Fruit fly (Drosophila melanogaster) whole organism, embryonic: ENCODE data around the gene alphaTub84B.

Experiments
- Bgb ChIP-seq: fragments of 200-800 bp; sonication (Bioruptor generic); IDR thresholded peaks from 2 replicates; pipeline ENCODE4 v1.3.6; 2022; ENCODE audit warnings: missing biosample characterization, missing genetic modification characterization; ENCODE audit not compliant: partially characterized antibody
- CG10366 ChIP-seq: fragments of 200-800 bp; sonication (Bioruptor generic); IDR thresholded peaks from 2 replicates; pipeline ENCODE4 v1.3.6; 2022; ENCODE audit warnings: missing biosample characterization, missing genetic modification characterization
- CG10979 ChIP-seq: fragments of 200-800 bp; sonication (Bioruptor generic); optimal IDR thresholded peaks from 2 replicates; lab custom pipeline; 2018; ENCODE audit warnings: missing biosample characterization, mild to moderate bottlenecking, missing genetic modification characterization, moderate library complexity
- CG12071 ChIP-seq: fragments of 200-800 bp; sonication (Bioruptor generic); optimal IDR thresholded peaks from 3 replicates; lab custom pipeline; 2018; ENCODE audit warnings: missing biosample characterization, mild to moderate bottlenecking, missing genetic modification characterization
- CG12391 ChIP-seq: fragments of 200-800 bp; sonication (Bioruptor generic); optimal IDR thresholded peaks from 3 replicates; lab custom pipeline; 2018; ENCODE audit warnings: missing biosample characterization, mild to moderate bottlenecking, missing genetic modification characterization, moderate library complexity
- CG15269 ChIP-seq: fragments of 200-800 bp; sonication (Bioruptor generic); optimal IDR thresholded peaks from 2 replicates; lab custom pipeline; 2018; ENCODE audit warnings: missing biosample characterization, mild to moderate bottlenecking, missing genetic modification characterization, moderate library complexity
- CG1647 ChIP-seq: fragments of 200-800 bp; sonication (Bioruptor generic); optimal IDR thresholded peaks from 3 replicates; lab custom pipeline; 2016; ENCODE audit warnings: missing biosample characterization, missing genetic modification characterization
- CG17802 ChIP-seq: fragments of 200-800 bp; sonication (Bioruptor generic); optimal IDR thresholded peaks from 2 replicates; lab custom pipeline; 2018; ENCODE audit warnings: missing biosample characterization, mild to moderate bottlenecking, missing genetic modification characterization, moderate library complexity
- CG17912 ChIP-seq: fragments of 200-800 bp; sonication (Bioruptor generic); optimal IDR thresholded peaks from 2 replicates; lab custom pipeline; 2018; ENCODE audit warnings: missing biosample characterization, mild to moderate bottlenecking, missing genetic modification characterization
- CG2120 ChIP-seq: fragments of 200-800 bp; sonication (Bioruptor generic); optimal IDR thresholded peaks from 3 replicates; lab custom pipeline; 2016; ENCODE audit warnings: missing biosample characterization, missing genetic modification characterization
- CG2875 ChIP-seq: fragments of 200-800 bp; sonication (Bioruptor generic); optimal IDR thresholded peaks from 2 replicates; lab custom pipeline; 2017; ENCODE audit warnings: missing biosample characterization, mild to moderate bottlenecking, missing genetic modification characterization, missing genetic modification reagents
- CG3065 ChIP-seq: fragments of 200-800 bp; sonication (Bioruptor generic); optimal IDR thresholded peaks from 2 replicates; lab custom pipeline; 2016; ENCODE audit warnings: missing biosample characterization, missing genetic modification characterization
- CG32767 ChIP-seq: fragments of 200-800 bp; sonication (Bioruptor generic); IDR thresholded peaks from 2 replicates; pipeline ENCODE4 v1.3.6; 2022; ENCODE audit warnings: missing biosample characterization, missing genetic modification characterization
- CG3281 ChIP-seq: fragments of 200-800 bp; sonication (Bioruptor generic); optimal IDR thresholded peaks from 3 replicates; lab custom pipeline; 2017; ENCODE audit warnings: missing biosample characterization, mild to moderate bottlenecking, missing genetic modification characterization
- CG4360 ChIP-seq: fragments of 200-800 bp; sonication (Bioruptor generic); IDR thresholded peaks from 2 replicates; pipeline ENCODE4 v1.3.6; 2022; ENCODE audit warnings: missing biosample characterization, missing genetic modification characterization
- CG5245 ChIP-seq: fragments of 200-800 bp; sonication (Bioruptor generic); optimal IDR thresholded peaks from 3 replicates; lab custom pipeline; 2016; ENCODE audit warnings: missing biosample characterization, missing genetic modification characterization
- CG8944 ChIP-seq: fragments of 200-800 bp; sonication (Bioruptor generic); optimal IDR thresholded peaks from 3 replicates; lab custom pipeline; 2016; ENCODE audit warnings: missing biosample characterization, missing genetic modification characterization
- Chrac-16 ChIP-seq: fragments of 200-800 bp; sonication (Bioruptor generic); optimal IDR thresholded peaks from 3 replicates; lab custom pipeline; 2016; ENCODE audit warnings: missing biosample characterization, missing genetic modification characterization
- CrebB ChIP-seq: fragments of 200-800 bp; sonication (Bioruptor generic); optimal IDR thresholded peaks from 3 replicates; lab custom pipeline; 2018; ENCODE audit warnings: missing biosample characterization, mild to moderate bottlenecking, missing genetic modification characterization
- Doc3 ChIP-seq: fragments of 200-800 bp; sonication (Bioruptor generic); IDR thresholded peaks from 3 replicates; pipeline ENCODE4 v1.3.6; 2022; ENCODE audit warnings: missing biosample characterization, missing genetic modification characterization; ENCODE audit not compliant: partially characterized antibody
- GATAe ChIP-seq: fragments of 200-800 bp; sonication (Bioruptor generic); conservative IDR thresholded peaks from 2 replicates; pipeline ENCODE4 v1.3.6; 2022; ENCODE audit warnings: missing biosample characterization, missing genetic modification characterization
- Hey ChIP-seq: fragments of 200-800 bp; sonication (Bioruptor generic); optimal IDR thresholded peaks from 3 replicates; lab custom pipeline; 2018; ENCODE audit warnings: missing biosample characterization, mild to moderate bottlenecking, missing genetic modification characterization
- Hr51 ChIP-seq, 2 experiments: fragments of 200-800 bp; sonication (Bioruptor generic); optimal IDR thresholded peaks; 2 replicates in 1 of 2; 3 replicates in 1 of 2; lab custom pipeline; 2016 to 2018; ENCODE audit warnings: missing biosample characterization in 2 of 2, missing genetic modification characterization in 2 of 2, mild to moderate bottlenecking in 1 of 2, moderate library complexity in 1 of 2
- Lim3 ChIP-seq: fragments of 200-800 bp; sonication (Bioruptor generic); IDR thresholded peaks from 2 replicates; pipeline ENCODE4 v1.3.6; 2022; ENCODE audit warnings: missing biosample characterization, missing genetic modification characterization
- Mes4 ChIP-seq: fragments of 200-800 bp; sonication (Bioruptor generic); optimal IDR thresholded peaks from 2 replicates; lab custom pipeline; 2016; ENCODE audit warnings: missing biosample characterization, missing genetic modification characterization
- Nf-YB ChIP-seq: fragments of 200-800 bp; sonication (Bioruptor generic); optimal IDR thresholded peaks from 3 replicates; lab custom pipeline; 2019; ENCODE audit warnings: missing biosample characterization, mild to moderate bottlenecking, missing genetic modification characterization, moderate library complexity
- Nf-YC ChIP-seq: fragments of 200-800 bp; optimal IDR thresholded peaks from 3 replicates; lab custom pipeline; 2019; ENCODE audit warnings: missing biosample characterization, mild to moderate bottlenecking, missing genetic modification characterization, moderate library complexity
- Oli ChIP-seq: fragments of 200-800 bp; sonication (Bioruptor generic); optimal IDR thresholded peaks from 2 replicates; lab custom pipeline; 2018; ENCODE audit warnings: missing biosample characterization, mild to moderate bottlenecking, missing genetic modification characterization, moderate library complexity
- Ravus ChIP-seq: fragments of 200-800 bp; sonication (Bioruptor generic); IDR thresholded peaks from 2 replicates; pipeline ENCODE4 v1.3.6; 2022; ENCODE audit warnings: missing biosample characterization, missing genetic modification characterization
- Trl ChIP-seq, 3 experiments: fragments of >200 bp in 2 of 3; fragments of 200-800 bp in 1 of 3; sonication (Bioruptor generic) in 1 of 3; optimal IDR thresholded peaks; 2 replicates in 1 of 3; 3 replicates in 2 of 3; lab custom pipeline; 2016 to 2017; ENCODE audit warnings: missing biosample characterization in 1 of 3, missing genetic modification characterization in 1 of 3
- abd-A ChIP-seq: fragments of 200-800 bp; sonication (Bioruptor generic); optimal IDR thresholded peaks from 3 replicates; lab custom pipeline; 2019; ENCODE audit warnings: missing biosample characterization, mild to moderate bottlenecking, missing genetic modification characterization, moderate library complexity
- bab2 ChIP-seq: fragments of 200-800 bp; sonication (Bioruptor generic); optimal IDR thresholded peaks from 2 replicates; lab custom pipeline; 2016; ENCODE audit warnings: missing biosample characterization, missing genetic modification characterization
- bcd ChIP-seq: fragments of 200-800 bp; sonication (Bioruptor generic); optimal IDR thresholded peaks from 2 replicates; lab custom pipeline; 2017; ENCODE audit warnings: missing biosample characterization, mild to moderate bottlenecking, missing genetic modification characterization
- bigmax ChIP-seq: fragments of 200-800 bp; sonication (Bioruptor generic); optimal IDR thresholded peaks from 2 replicates; lab custom pipeline; 2018; ENCODE audit warnings: missing biosample characterization, mild to moderate bottlenecking, missing genetic modification characterization
- bsh ChIP-seq, 2 experiments: fragments of 200-800 bp; sonication (Bioruptor generic); optimal IDR thresholded peaks; 2 replicates each; lab custom pipeline; 2017 to 2018; ENCODE audit warnings: mild to moderate bottlenecking in 2 of 2, missing biosample characterization in 2 of 2, missing genetic modification characterization in 2 of 2, moderate library complexity in 1 of 2
- crc ChIP-seq: fragments of 200-800 bp; sonication (Bioruptor generic); optimal IDR thresholded peaks from 2 replicates; lab custom pipeline; 2016; ENCODE audit warnings: missing biosample characterization, missing genetic modification characterization
- dmrt99B ChIP-seq: fragments of 200-800 bp; sonication (Bioruptor generic); optimal IDR thresholded peaks from 2 replicates; lab custom pipeline; 2018; ENCODE audit warnings: missing biosample characterization, mild to moderate bottlenecking, missing genetic modification characterization, moderate library complexity
- esg ChIP-seq: fragments of 200-800 bp; sonication (Bioruptor generic); conservative IDR thresholded peaks from 2 replicates; pipeline ENCODE4 v1.3.6; 2022; ENCODE audit warnings: missing biosample characterization, missing genetic modification characterization
- exex ChIP-seq: fragments of 200-800 bp; sonication (Bioruptor generic); optimal IDR thresholded peaks from 4 replicates; lab custom pipeline; 2018; ENCODE audit warnings: missing biosample characterization, mild to moderate bottlenecking, missing genetic modification characterization, moderate library complexity
- fu2 ChIP-seq: fragments of 200-800 bp; sonication (Bioruptor generic); optimal IDR thresholded peaks from 2 replicates; lab custom pipeline; 2016; ENCODE audit warnings: missing biosample characterization, missing genetic modification characterization
- kay ChIP-seq: fragments of 200-800 bp; sonication (Bioruptor generic); optimal IDR thresholded peaks from 2 replicates; lab custom pipeline; 2016; ENCODE audit warnings: missing biosample characterization, missing genetic modification characterization
- oc ChIP-seq: fragments of 200-800 bp; sonication (Bioruptor generic); optimal IDR thresholded peaks from 2 replicates; lab custom pipeline; 2018; ENCODE audit warnings: missing biosample characterization, mild to moderate bottlenecking, missing genetic modification characterization, moderate library complexity
- odd ChIP-seq: fragments of 200-800 bp; sonication (Bioruptor generic); optimal IDR thresholded peaks from 2 replicates; lab custom pipeline; 2017; ENCODE audit warnings: missing biosample characterization, mild to moderate bottlenecking, missing genetic modification characterization
- pan ChIP-seq, 4 experiments: fragments of >200 bp in 3 of 4; fragments of 200-800 bp in 1 of 4; sonication (Bioruptor generic) in 1 of 4; optimal IDR thresholded peaks in 3 of 4; IDR thresholded peaks in 1 of 4; 2 replicates each; pipeline versions ENCODE4 v1.3.6 to Lab custom; 2017 to 2022; ENCODE audit warnings: missing biosample characterization in 2 of 4, missing genetic modification characterization in 2 of 4, mixed read lengths in 1 of 4
- pfk ChIP-seq: fragments of 200-800 bp; sonication (Bioruptor generic); optimal IDR thresholded peaks from 2 replicates; lab custom pipeline; 2018; ENCODE audit warnings: missing biosample characterization, mild to moderate bottlenecking, missing genetic modification characterization, moderate library complexity
- repo ChIP-seq: fragments of 200-800 bp; sonication (Bioruptor generic); optimal IDR thresholded peaks from 2 replicates; lab custom pipeline; 2016; ENCODE audit warnings: missing biosample characterization, missing genetic modification characterization
- tap ChIP-seq: fragments of 200-800 bp; optimal IDR thresholded peaks from 3 replicates; lab custom pipeline; 2019; ENCODE audit warnings: missing biosample characterization, mild to moderate bottlenecking, missing genetic modification characterization, moderate library complexity
- unpg ChIP-seq: fragments of 200-800 bp; sonication (Bioruptor generic); optimal IDR thresholded peaks from 3 replicates; lab custom pipeline; 2018; ENCODE audit warnings: missing biosample characterization, mild to moderate bottlenecking, missing genetic modification characterization, moderate library complexity
- wdn ChIP-seq: fragments of 200-800 bp; sonication (Bioruptor generic); IDR thresholded peaks from 2 replicates; pipeline ENCODE4 v1.3.6; 2022; ENCODE audit warnings: missing biosample characterization, missing genetic modification characterization

alphaTub84B gene

DNA sequence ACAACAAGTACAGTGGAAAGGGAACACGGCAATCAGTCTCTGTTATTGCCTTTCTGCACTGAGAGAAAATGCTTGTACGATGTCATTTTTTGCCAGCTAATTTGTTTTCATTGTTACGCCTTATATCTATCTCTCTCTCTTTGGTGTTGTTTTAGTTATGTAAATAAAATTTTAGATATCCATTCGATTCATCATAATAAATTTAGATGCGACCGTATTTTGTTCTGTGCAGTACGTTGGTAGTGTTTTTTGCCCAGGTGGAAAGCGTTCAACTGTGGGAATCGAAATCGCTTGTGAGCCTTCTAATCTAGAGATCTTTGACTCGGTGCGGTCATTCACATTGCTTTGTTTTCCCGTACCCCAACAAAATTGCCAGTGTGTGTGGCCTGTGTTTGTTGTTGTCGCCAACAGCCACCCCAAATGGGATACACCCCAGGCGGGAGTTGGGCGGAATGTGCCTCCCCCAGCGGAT is 10.7 kb upstream of the alphaTub84B start (continued):
- no peak for TF ChIP-seq Ravus (GFP tag; lab: Robert Waterston, UW)
- peak; percentile 63 to 93 for TF ChIP-seq bsh (GFP tag; optimal IDR thresholded peaks at IDR 0.05; lab: Kevin White, UChicago)
- no peak for TF ChIP-seq CG10366 (GFP tag; lab: Robert Waterston, UW)
- peak; percentile 91 for TF ChIP-seq fu2
- TF ChIP-seq Doc3 (GFP tag; lab: Robert Waterston, UW), result no peak
- TF ChIP-seq abd-A (tag; lab: Kevin White, UChicago), result peak; percentile 0
- no peak for TF ChIP-seq GATAe (GFP tag; lab: Robert Waterston, UW)
- no peak for TF ChIP-seq CG17912 (GFP tag; lab: Kevin White, UChicago)
- TF ChIP-seq pfk, result peak; percentile 29
- peak; percentile 86 for TF ChIP-seq CG1647 (GFP tag; lab: Kevin White, UChicago)
- TF ChIP-seq bab2 (GFP tag; lab: Kevin White, UChicago), result peak; percentile 95
- no peak for TF ChIP-seq esg (GFP tag; lab: Robert Waterston, UW)
- no peak for TF ChIP-seq pan (optimal IDR thresholded peaks at IDR 0.05; lab: Kevin White, UChicago)
- no peak for TF ChIP-seq pan (GFP tag; optimal IDR thresholded peaks at IDR 0.05 in 1 of 2, IDR thresholded peaks at IDR 0.05 in 1 of 2)
- peak; percentile 86 for TF ChIP-seq Mes4 (GFP tag; lab: Kevin White, UChicago)
- peak; percentile 87 for TF ChIP-seq bcd (GFP tag; lab: Kevin White, UChicago)
- TF ChIP-seq kay (GFP tag; lab: Kevin White, UChicago), result peak; percentile 71
- peak; percentile 42 for TF ChIP-seq CG3065 (GFP tag; lab: Kevin White, UChicago)
- TF ChIP-seq CG3281 (GFP tag; lab: Kevin White, UChicago), result peak; percentile 89
- peak; percentile 88 for TF ChIP-seq Chrac-16 (GFP tag; lab: Kevin White, UChicago)
- TF ChIP-seq Lim3, result no peak
- peak; percentile 75 for TF ChIP-seq CG2875 (GFP tag; lab: Kevin White, UChicago)
- TF ChIP-seq dmrt99B (tag; lab: Kevin White, UChicago), result peak; percentile 94
- peak; percentile 91 for TF ChIP-seq unpg
- peak; percentile 83 for TF ChIP-seq repo (GFP tag; lab: Kevin White, UChicago)
- TF ChIP-seq Trl (optimal IDR thresholded peaks at IDR 0.05; lab: Kevin White, UChicago), result peak in 1 of 2 experiments; percentile 4
- peak; percentile 88 for TF ChIP-seq Trl (GFP tag; optimal IDR thresholded peaks at IDR 0.05; lab: Kevin White, UChicago)
- TF ChIP-seq CG4360, result no peak
- TF ChIP-seq crc, result peak; percentile 74
- peak; percentile 85 for TF ChIP-seq CG12071
- TF ChIP-seq wdn (GFP tag; lab: Robert Waterston, UW), result no peak
- TF ChIP-seq CG10979, result peak; percentile 92
- peak; percentile 60 for TF ChIP-seq Nf-YC (tag; lab: Kevin White, UChicago)
- peak; percentile 90 for TF ChIP-seq Oli
- peak; percentile 91 for TF ChIP-seq CG12391 (tag; lab: Kevin White, UChicago)
- peak; percentile 96 for TF ChIP-seq CG2120 (GFP tag; lab: Kevin White, UChicago)
- TF ChIP-seq CG5245 (GFP tag; lab: Kevin White, UChicago), result peak; percentile 91
- peak; percentile 31 for TF ChIP-seq Hey (tag; lab: Kevin White, UChicago)
- TF ChIP-seq odd (GFP tag; lab: Kevin White, UChicago), result peak; percentile 77
- peak; percentile 85 for TF ChIP-seq CG8944 (GFP tag; lab: Kevin White, UChicago)
- TF ChIP-seq tap (tag; lab: Kevin White, UChicago), result peak; percentile 90
- TF ChIP-seq Nf-YB, result peak; percentile 61
- no peak for TF ChIP-seq Bgb
- peak; percentile 76 for TF ChIP-seq exex (tag; lab: Kevin White, UChicago)
- TF ChIP-seq oc (tag; lab: Kevin White, UChicago), result peak; percentile 87
- TF ChIP-seq CG15269 (tag; lab: Kevin White, UChicago), result peak; percentile 89
- TF ChIP-seq Hr51 (GFP tag; optimal IDR thresholded peaks at IDR 0.05; lab: Kevin White, UChicago), result peak; percentile 75 to 90
- TF ChIP-seq CrebB (tag; lab: Kevin White, UChicago), result peak; percentile 77
- TF ChIP-seq bigmax (GFP tag; lab: Kevin White, UChicago), result no peak
- no peak for TF ChIP-seq CG32767 (GFP tag; lab: Robert Waterston, UW)
- peak; percentile 62 for TF ChIP-seq CG17802 (tag; lab: Kevin White, UChicago)
